Fruit fly (Drosophila melanogaster) whole organism, prepupa: ENCODE data around the gene Tsp29Fb.
A peak's percentile ranks its signal among the peaks of the same experiment; 100 is the strongest.

Experiments
- CG10669 ChIP-seq: fragments of 200-800 bp; sonication (Bioruptor generic); optimal IDR thresholded peaks from 3 replicates; lab custom pipeline; 2018; ENCODE audit warnings: missing biosample characterization, mild to moderate bottlenecking, missing genetic modification characterization, moderate library complexity
- CG11762 ChIP-seq: fragments of 200-800 bp; sonication (Bioruptor generic); optimal IDR thresholded peaks from 3 replicates; lab custom pipeline; 2016; ENCODE audit warnings: missing biosample characterization, missing genetic modification characterization; ENCODE audit not compliant: insufficient read depth
- CG11902 ChIP-seq: fragments of 200-800 bp; sonication (Bioruptor generic); optimal IDR thresholded peaks from 3 replicates; lab custom pipeline; 2016; ENCODE audit warnings: missing biosample characterization, missing genetic modification characterization
- CG15336 ChIP-seq: fragments of 200-800 bp; sonication (Bioruptor generic); IDR thresholded peaks from 2 replicates; pipeline ENCODE4 v1.3.6; 2022; ENCODE audit warnings: missing biosample characterization, missing genetic modification characterization
- CG1621 ChIP-seq: fragments of 200-800 bp; sonication (Bioruptor generic); optimal IDR thresholded peaks from 3 replicates; lab custom pipeline; 2018; ENCODE audit warnings: missing biosample characterization, mild to moderate bottlenecking, missing genetic modification characterization
- CG16779 ChIP-seq: fragments of 200-800 bp; sonication (Bioruptor generic); optimal IDR thresholded peaks from 3 replicates; lab custom pipeline; 2017; ENCODE audit warnings: missing biosample characterization, mild to moderate bottlenecking, missing genetic modification characterization
- CG3032 ChIP-seq: fragments of 200-800 bp; optimal IDR thresholded peaks from 2 replicates; lab custom pipeline; 2019; ENCODE audit warnings: missing biosample characterization, mild to moderate bottlenecking, missing genetic modification characterization, moderate library complexity
- CG32006 ChIP-seq: fragments of 200-800 bp; sonication (Bioruptor generic); optimal IDR thresholded peaks from 3 replicates; lab custom pipeline; 2017; ENCODE audit warnings: missing biosample characterization, mild to moderate bottlenecking, missing genetic modification characterization
- CG34406 ChIP-seq: fragments of 200-800 bp; sonication (Bioruptor generic); optimal IDR thresholded peaks from 3 replicates; lab custom pipeline; 2016; ENCODE audit warnings: missing biosample characterization, missing genetic modification characterization
- CG6163 ChIP-seq: fragments of 200-800 bp; sonication (Bioruptor generic); IDR thresholded peaks from 3 replicates; pipeline ENCODE4 v1.3.6; 2022; ENCODE audit warnings: missing biosample characterization, missing genetic modification characterization
- CG6808 ChIP-seq: fragments of 200-800 bp; sonication (Bioruptor generic); optimal IDR thresholded peaks from 3 replicates; lab custom pipeline; 2017; ENCODE audit warnings: missing biosample characterization, missing genetic modification characterization, mild to moderate bottlenecking, moderate library complexity, missing genetic modification reagents
- CG7368 ChIP-seq: fragments of 200-800 bp; sonication (Bioruptor generic); optimal IDR thresholded peaks from 3 replicates; lab custom pipeline; 2016; ENCODE audit warnings: missing biosample characterization, missing genetic modification characterization
- CG8319 ChIP-seq: fragments of 200-800 bp; sonication (Bioruptor generic); optimal IDR thresholded peaks from 3 replicates; lab custom pipeline; 2016; ENCODE audit warnings: missing biosample characterization, missing genetic modification characterization
- CG8632 ChIP-seq: fragments of 200-800 bp; sonication (Bioruptor generic); optimal IDR thresholded peaks from 3 replicates; lab custom pipeline; 2016; ENCODE audit warnings: missing biosample characterization, missing genetic modification characterization
- Eip75B ChIP-seq: fragments of 200-800 bp; sonication (Bioruptor generic); optimal IDR thresholded peaks from 3 replicates; lab custom pipeline; 2016; ENCODE audit warnings: missing biosample characterization, missing genetic modification characterization
- Ets21C ChIP-seq: fragments of 200-800 bp; sonication (Bioruptor generic); optimal IDR thresholded peaks from 3 replicates; lab custom pipeline; 2016; ENCODE audit warnings: missing biosample characterization, missing genetic modification characterization
- Ets96B ChIP-seq: fragments of 200-800 bp; optimal IDR thresholded peaks from 2 replicates; lab custom pipeline; 2019; ENCODE audit warnings: missing biosample characterization, mild to moderate bottlenecking, missing genetic modification characterization, moderate library complexity
- Gug ChIP-seq: fragments of 200-800 bp; sonication (Bioruptor generic); IDR thresholded peaks from 2 replicates; pipeline ENCODE4 v1.3.6; 2022; ENCODE audit warnings: missing biosample characterization, missing genetic modification characterization
- Hr39 ChIP-seq: fragments of 200-800 bp; sonication (Bioruptor generic); optimal IDR thresholded peaks from 2 replicates; lab custom pipeline; 2016; ENCODE audit warnings: missing biosample characterization, missing genetic modification characterization
- Hr4 ChIP-seq: fragments of 200-800 bp; sonication (Bioruptor generic); optimal IDR thresholded peaks from 3 replicates; lab custom pipeline; 2016; ENCODE audit warnings: missing biosample characterization, missing genetic modification characterization
- Lpt ChIP-seq: fragments of 200-800 bp; sonication (Bioruptor generic); optimal IDR thresholded peaks from 3 replicates; lab custom pipeline; 2016; ENCODE audit warnings: missing biosample characterization, missing genetic modification characterization
- Met ChIP-seq: fragments of 200-800 bp; sonication (Bioruptor generic); optimal IDR thresholded peaks from 3 replicates; lab custom pipeline; 2016; ENCODE audit warnings: missing biosample characterization, missing genetic modification characterization
- Sox102F ChIP-seq: fragments of 200-800 bp; sonication (Bioruptor generic); optimal IDR thresholded peaks from 2 replicates; lab custom pipeline; 2016; ENCODE audit warnings: missing biosample characterization, mild to moderate bottlenecking, missing genetic modification characterization
- Sox14 ChIP-seq: fragments of 200-800 bp; sonication (Bioruptor generic); optimal IDR thresholded peaks from 3 replicates; lab custom pipeline; 2016; ENCODE audit warnings: missing biosample characterization, missing genetic modification characterization
- Sox15 ChIP-seq: fragments of 200-800 bp; sonication (Bioruptor generic); optimal IDR thresholded peaks from 3 replicates; lab custom pipeline; 2016; ENCODE audit warnings: missing biosample characterization, missing genetic modification characterization
- achi ChIP-seq: fragments of 200-800 bp; sonication (Bioruptor generic); optimal IDR thresholded peaks from 3 replicates; lab custom pipeline; 2016; ENCODE audit warnings: missing biosample characterization, missing genetic modification characterization
- cyc ChIP-seq: fragments of 200-800 bp; sonication (Bioruptor generic); optimal IDR thresholded peaks from 3 replicates; lab custom pipeline; 2016; ENCODE audit warnings: missing biosample characterization, missing genetic modification characterization
- dsx ChIP-seq: fragments of 200-800 bp; optimal IDR thresholded peaks from 3 replicates; lab custom pipeline; 2019; ENCODE audit warnings: missing biosample characterization, mild to moderate bottlenecking, missing genetic modification characterization, moderate library complexity; ENCODE audit not compliant: poor library complexity, severe bottlenecking
- eg ChIP-seq: fragments of 200-800 bp; sonication (Bioruptor generic); IDR thresholded peaks from 3 replicates; pipeline ENCODE4 v1.3.6; 2022; ENCODE audit warnings: missing biosample characterization, missing genetic modification characterization
- fd59A ChIP-seq: fragments of 200-800 bp; sonication (Bioruptor generic); optimal IDR thresholded peaks from 2 replicates; lab custom pipeline; 2017; ENCODE audit warnings: missing biosample characterization, mild to moderate bottlenecking, missing genetic modification characterization, missing genetic modification reagents
- fd85E ChIP-seq: fragments of 200-800 bp; sonication (Bioruptor generic); optimal IDR thresholded peaks from 3 replicates; lab custom pipeline; 2016; ENCODE audit warnings: missing biosample characterization, missing genetic modification characterization
- fkh ChIP-seq: fragments of 200-800 bp; sonication (Bioruptor generic); optimal IDR thresholded peaks from 3 replicates; lab custom pipeline; 2017; ENCODE audit warnings: missing biosample characterization, mild to moderate bottlenecking, missing genetic modification characterization, moderate library complexity
- lz ChIP-seq: fragments of 200-800 bp; sonication (Bioruptor generic); optimal IDR thresholded peaks from 3 replicates; lab custom pipeline; 2016; ENCODE audit warnings: missing biosample characterization, missing genetic modification characterization
- net ChIP-seq: fragments of 200-800 bp; sonication (Bioruptor generic); optimal IDR thresholded peaks from 3 replicates; lab custom pipeline; 2016; ENCODE audit warnings: missing biosample characterization, missing genetic modification characterization
- pdm3 ChIP-seq: fragments of 200-800 bp; sonication (Bioruptor generic); optimal IDR thresholded peaks from 3 replicates; lab custom pipeline; 2016; ENCODE audit warnings: missing biosample characterization, missing genetic modification characterization
- salr ChIP-seq, 2 experiments: fragments of 200-800 bp; sonication (Bioruptor generic); optimal IDR thresholded peaks; 3 replicates each; lab custom pipeline; 2016 to 2018; ENCODE audit warnings: missing biosample characterization in 2 of 2, missing genetic modification characterization in 2 of 2, mild to moderate bottlenecking in 1 of 2
- ss ChIP-seq, 2 experiments: fragments of 200-800 bp; sonication (Bioruptor generic); optimal IDR thresholded peaks; 2 replicates in 1 of 2; 3 replicates in 1 of 2; lab custom pipeline; 2017 to 2018; ENCODE audit warnings: mild to moderate bottlenecking in 2 of 2, missing biosample characterization in 2 of 2, missing genetic modification characterization in 2 of 2, moderate library complexity in 1 of 2
- svp ChIP-seq: fragments of 200-800 bp; sonication (Bioruptor generic); peaks from one replicate; lab custom pipeline; 2016; ENCODE audit warnings: missing biosample characterization, missing genetic modification characterization
- topi ChIP-seq: fragments of 200-800 bp; sonication (Bioruptor generic); optimal IDR thresholded peaks from 3 replicates; lab custom pipeline; 2016; ENCODE audit warnings: missing biosample characterization, missing genetic modification characterization
- vri ChIP-seq: fragments of 200-800 bp; sonication (Bioruptor generic); optimal IDR thresholded peaks from 3 replicates; lab custom pipeline; 2016; ENCODE audit warnings: missing biosample characterization, mild to moderate bottlenecking, missing genetic modification characterization

Gene Tsp29Fb

DNA sequence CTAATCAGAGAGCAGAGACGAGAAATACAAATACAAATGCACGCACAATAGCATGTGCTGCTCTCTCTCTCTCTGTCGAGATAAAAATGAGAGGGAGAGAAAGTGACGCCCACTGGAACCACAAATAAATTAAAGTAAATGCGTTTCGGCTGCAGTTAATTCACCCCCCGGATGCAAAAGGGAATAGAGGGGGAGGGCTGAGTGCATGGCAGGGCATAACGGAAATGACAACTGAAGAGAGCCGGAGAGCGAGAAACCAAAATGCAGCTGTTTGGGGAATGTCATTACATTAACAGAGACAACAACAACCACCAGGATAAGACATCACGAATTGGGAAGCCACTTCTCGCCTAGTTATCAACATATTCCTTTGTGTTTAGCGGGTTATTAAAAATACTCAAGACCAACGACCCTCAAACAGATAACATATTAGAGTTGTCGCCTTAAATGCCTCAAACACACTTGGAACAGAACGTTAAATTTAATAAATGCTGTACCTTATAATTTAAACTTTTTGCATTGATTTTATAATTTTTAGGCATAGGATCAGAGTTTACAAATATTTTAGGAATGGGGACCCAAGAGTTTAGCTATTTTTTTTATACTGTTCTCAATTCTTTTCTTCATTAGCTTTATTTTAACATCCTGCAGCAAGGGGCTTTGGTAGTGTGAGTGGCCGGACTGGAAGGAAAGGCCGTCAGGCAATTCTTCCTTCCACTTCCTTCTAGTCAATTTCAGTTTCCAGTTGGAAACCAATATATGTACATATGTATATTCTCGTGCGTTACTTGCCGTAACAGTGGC lies 12.9 kb downstream of the Tsp29Fb start (continued):
- peak; percentile 38 for TF ChIP-seq CG8632
- peak; percentile 83 for TF ChIP-seq lz (GFP tag; lab: Kevin White, UChicago)
- TF ChIP-seq CG11762: peak; percentile 37
- peak; percentile 68 for TF ChIP-seq CG11902 (GFP tag; lab: Kevin White, UChicago)
- peak; percentile 50 for TF ChIP-seq Sox15
- TF ChIP-seq dsx: peak; percentile 21
- TF ChIP-seq fd85E: no peak
- peak; percentile 63 for TF ChIP-seq achi
- TF ChIP-seq vri: peak; percentile 80
- peak; percentile 50 to 58 for TF ChIP-seq ss (GFP tag; optimal IDR thresholded peaks at IDR 0.05; lab: Kevin White, UChicago)
- TF ChIP-seq salr (GFP tag; optimal IDR thresholded peaks at IDR 0.05; lab: Kevin White, UChicago): peak; percentile 41 to 68
- TF ChIP-seq pdm3: peak; percentile 57
- peak; percentile 51 for TF ChIP-seq net (GFP tag; lab: Kevin White, UChicago)
- TF ChIP-seq Ets96B (tag; lab: Kevin White, UChicago): peak; percentile 48
- peak; percentile 64 for TF ChIP-seq Ets21C
- TF ChIP-seq eg (GFP tag; lab: Robert Waterston, UW): no peak
- peak; percentile 19 for TF ChIP-seq CG8319 (GFP tag; lab: Kevin White, UChicago)
- TF ChIP-seq CG3032 (tag; lab: Kevin White, UChicago): peak; percentile 64
- peak; percentile 86 for TF ChIP-seq Met (GFP tag; lab: Kevin White, UChicago)
- no peak for TF ChIP-seq CG16779 (tag; lab: Kevin White, UChicago)
- no peak for TF ChIP-seq Lpt (GFP tag; lab: Kevin White, UChicago)
- TF ChIP-seq CG6163: 0 out of 3 replicates have a peak, but pooled peaks have one; percentile 52
- peak; percentile 28 for TF ChIP-seq CG7368 (GFP tag; lab: Kevin White, UChicago)
- TF ChIP-seq Gug (GFP tag; lab: Robert Waterston, UW): 0 out of 2 replicates have a peak, but pooled peaks have one; percentile 11
- TF ChIP-seq CG34406 (GFP tag; lab: Kevin White, UChicago): peak; percentile 72
- no peak for TF ChIP-seq CG1621 (tag; lab: Kevin White, UChicago)
- no peak for TF ChIP-seq fkh (GFP tag; lab: Kevin White, UChicago)
- peak; percentile 62 for TF ChIP-seq Eip75B
- TF ChIP-seq CG32006 (GFP tag; lab: Kevin White, UChicago): peak; percentile 65
- TF ChIP-seq Hr4 (GFP tag; lab: Kevin White, UChicago): peak; percentile 30
- peak; percentile 80 for TF ChIP-seq Hr39 (GFP tag; lab: Kevin White, UChicago)
- TF ChIP-seq cyc: peak; percentile 74
- TF ChIP-seq CG15336 (GFP tag; lab: Robert Waterston, UW): peak; percentile 18; the same call in 1 of the 2 replicates
- peak; percentile 58 for TF ChIP-seq CG10669 (GFP tag; lab: Kevin White, UChicago)
- TF ChIP-seq CG6808 (GFP tag; lab: Kevin White, UChicago): peak; percentile 67
- peak; percentile 89 for TF ChIP-seq svp
- TF ChIP-seq Sox102F (GFP tag; lab: Kevin White, UChicago): peak; percentile 70
- peak; percentile 78 for TF ChIP-seq Sox14
- TF ChIP-seq topi: peak; percentile 84
- peak; percentile 72 for TF ChIP-seq fd59A (GFP tag; lab: Kevin White, UChicago)
